Fruit fly (Drosophila melanogaster): Measurements from ENCODE around the gene CG13308.

- TF ChIP-seq svp (GFP tag): no peak
- no peak for TF ChIP-seq CG6276 (GFP tag; optimal IDR thresholded peaks at IDR 0.05)
- no peak for TF ChIP-seq dsx (GFP tag; optimal IDR thresholded peaks at IDR 0.05; ENCODE audit: poor library complexity, severe bottlenecking)
- no peak for TF ChIP-seq CG9139 (GFP tag; optimal IDR thresholded peaks at IDR 0.05)
- TF ChIP-seq CG31627 (GFP tag; optimal IDR thresholded peaks at IDR 0.05): no peak
- TF ChIP-seq Lpt (GFP tag; optimal IDR thresholded peaks at IDR 0.05): no peak
- no peak for TF ChIP-seq CG1621 (tag; optimal IDR thresholded peaks at IDR 0.05)
These were observed 22.6 kb downstream of the CG13308 start for dm6 chr3L:8830954-8831353.
